Fruit fly (Drosophila melanogaster): ENCODE results near the gene Ppox.

DNA sequence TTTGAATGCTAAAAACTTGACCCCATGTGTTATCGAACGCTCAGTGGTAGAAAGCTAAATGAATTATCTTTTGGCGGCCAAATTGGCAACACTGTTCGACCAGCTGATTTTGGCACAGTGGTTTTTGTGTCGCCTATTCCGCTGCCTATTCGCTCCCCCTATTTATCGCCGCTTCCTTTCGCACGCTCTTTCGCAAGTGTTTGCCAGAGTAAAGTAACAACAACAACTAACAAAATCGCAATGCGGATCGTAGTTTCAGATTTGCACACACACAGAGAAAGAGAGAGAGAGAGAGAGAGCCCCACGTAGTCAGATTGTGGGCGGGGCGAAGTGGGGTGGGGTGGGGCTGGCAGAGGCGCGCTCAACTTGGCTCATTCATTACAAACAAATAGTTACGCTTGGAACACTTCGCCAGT is 10.6 kb downstream of the Ppox start:
- TF ChIP-seq CG8478 (optimal IDR thresholded peaks at IDR 0.05) = no peak
- TF ChIP-seq CTCF (optimal IDR thresholded peaks at IDR 0.05) = no peak
